Worm (Caenorhabditis elegans): ENCODE results near the gene ZK686.1.

Gene ZK686.1

DNA sequence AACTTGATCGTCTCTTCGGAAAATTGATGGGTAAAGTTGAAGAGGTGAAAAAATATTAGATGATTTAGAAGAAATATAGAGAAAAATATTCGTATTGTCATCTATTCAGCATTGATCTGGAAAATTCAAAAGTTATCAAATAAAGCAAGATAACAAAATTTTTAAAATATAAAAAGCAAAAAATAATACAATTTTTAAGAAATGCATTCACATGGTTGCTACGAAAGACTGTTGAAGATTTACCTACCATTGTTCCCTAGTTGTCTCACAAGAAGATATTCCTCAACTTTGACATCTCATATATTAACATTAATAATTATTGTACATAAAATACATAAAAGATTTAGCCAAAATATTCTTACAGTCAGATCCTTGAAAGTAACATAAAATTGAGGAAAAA lies 18.6 kb upstream of the ZK686.1 start, which contains the start of gene cdh-3:
cdh-3 (minus strand) TSS at position 101 of the 400 bp plus-strand sequence.
- TF ChIP-seq jun-1 (tag; optimal IDR thresholded peaks at IDR 0.05) = no peak
- no peak for TF ChIP-seq nhr-48 (tag; optimal IDR thresholded peaks at IDR 0.05)
- TF ChIP-seq pqm-1 (tag; optimal IDR thresholded peaks at IDR 0.05) = no peak
- TF ChIP-seq nhr-6 (tag; optimal IDR thresholded peaks at IDR 0.05) = no peak
- no peak for TF ChIP-seq spr-3 (GFP tag; optimal IDR thresholded peaks at IDR 0.05)
- no peak for TF ChIP-seq daf-19 (GFP tag; conservative IDR thresholded peaks at IDR 0.05)
- no peak for TF ChIP-seq pha-4 (GFP tag; IDR thresholded peaks at IDR 0.05)
- no peak for TF ChIP-seq pha-4 (tag; optimal IDR thresholded peaks at IDR 0.05)
- TF ChIP-seq nhr-28 (tag; optimal IDR thresholded peaks at IDR 0.05) = no peak
- TF ChIP-seq tag-97 (GFP tag; IDR thresholded peaks at IDR 0.05) = no peak
- TF ChIP-seq fos-1 (tag; optimal IDR thresholded peaks at IDR 0.05) = no peak
- no peak for TF ChIP-seq unc-39 (tag; optimal IDR thresholded peaks at IDR 0.05)

- TF ChIP-seq T20F7.1 (GFP tag; optimal IDR thresholded peaks at IDR 0.05) (peak; percentile 33), nhr-102 (tag; optimal IDR thresholded peaks at IDR 0.05) (peak; percentile 70), duxl-1 (tag; optimal IDR thresholded peaks at IDR 0.05; ENCODE audit: poor library complexity) (no peak), hlh-11 (tag; optimal IDR thresholded peaks at IDR 0.05) (peak; percentile 90), mxl-3 (GFP tag; optimal IDR thresholded peaks at IDR 0.05) (peak; percentile 26), hmg-1.1 (GFP tag; IDR thresholded peaks at IDR 0.05) (no peak), ceh-20 (GFP tag; IDR thresholded peaks at IDR 0.05) (peak; percentile 61; the same call in 1 of the 2 replicates), nhr-6 (tag; optimal IDR thresholded peaks at IDR 0.05) (peak; percentile 43), dmd-6 (GFP tag; IDR thresholded peaks at IDR 0.05) (peak; percentile 91), nhr-41 (GFP tag; IDR thresholded peaks at IDR 0.05) (0 out of 2 replicates have a peak, but pooled peaks have one; percentile 30), nhr-48 (tag; optimal IDR thresholded peaks at IDR 0.05) (peak; percentile 61), dve-1 (tag; optimal IDR thresholded peaks at IDR 0.05; ENCODE audit: insufficient read depth) (peak; percentile 93), zag-1 (tag; optimal IDR thresholded peaks at IDR 0.05) (no peak), lin-1 (GFP tag; IDR thresholded peaks at IDR 0.05) (peak; percentile 86), nhr-28 (tag; optimal IDR thresholded peaks at IDR 0.05) (peak; percentile 80), pqm-1 (tag; optimal IDR thresholded peaks at IDR 0.05) (peak; percentile 99), nhr-77 (tag; optimal IDR thresholded peaks at IDR 0.05) (peak; percentile 65), daf-8 (GFP tag; IDR thresholded peaks at IDR 0.05) (no peak), daf-16 (GFP tag; optimal IDR thresholded peaks at IDR 0.05) (peak in 1 of 2 experiments; percentile 74), daf-16 (tag; optimal IDR thresholded peaks at IDR 0.05) (peak; percentile 97), nhr-237 (tag; optimal IDR thresholded peaks at IDR 0.05) (no peak), mxl-2 (GFP tag; conservative IDR thresholded peaks at IDR 0.05) (0 out of 2 replicates have a peak, but pooled peaks have one; percentile 22), tra-1 (GFP tag; IDR thresholded peaks at IDR 0.05) (peak; percentile 85), mes-2 (tag; optimal IDR thresholded peaks at IDR 0.05; ENCODE audit: poor library complexity, severe bottlenecking) (peak; percentile 35), php-3 (GFP tag; IDR thresholded peaks at IDR 0.05) (peak; percentile 98)
Observed at ce11 chrIII:7758562-7758961, 14.4 kb upstream of the ZK686.1 start, which contains the start of gene pcp-1. TSS of gene pcp-1 (plus strand) at chrIII:7758903.

- no peak for TF ChIP-seq dmd-8 (GFP tag; IDR thresholded peaks at IDR 0.05)
- no peak for TF ChIP-seq ceh-62 (tag; optimal IDR thresholded peaks at IDR 0.05)
- TF ChIP-seq daf-16 (GFP tag; optimal IDR thresholded peaks at IDR 0.05) = no peak
- TF ChIP-seq daf-16 (tag; optimal IDR thresholded peaks at IDR 0.05) = peak; percentile 86
- peak; percentile 15 for TF ChIP-seq pqm-1 (tag; optimal IDR thresholded peaks at IDR 0.05)
- no peak for TF ChIP-seq ctbp-1 (GFP tag; IDR thresholded peaks at IDR 0.05)
- peak in 1 of 2 experiments; percentile 85 for TF ChIP-seq unc-62 (GFP tag; optimal IDR thresholded peaks at IDR 0.05 in 1 of 2)
- no peak for TF ChIP-seq unc-62 (tag; optimal IDR thresholded peaks at IDR 0.05)
- TF ChIP-seq tra-1 (GFP tag; IDR thresholded peaks at IDR 0.05) = no peak
- TF ChIP-seq D1046.2 (GFP tag; IDR thresholded peaks at IDR 0.05) = no peak
- no peak for TF ChIP-seq zfp-3 (GFP tag; conservative IDR thresholded peaks at IDR 0.05)
- peak; percentile 66 for TF ChIP-seq dve-1 (tag; optimal IDR thresholded peaks at IDR 0.05; ENCODE audit: insufficient read depth)
- TF ChIP-seq mdl-1 (tag; optimal IDR thresholded peaks at IDR 0.05) = no peak
- TF ChIP-seq hlh-11 (tag; optimal IDR thresholded peaks at IDR 0.05) = peak; percentile 46
- TF ChIP-seq nhr-41 (GFP tag; IDR thresholded peaks at IDR 0.05) = no peak
- TF ChIP-seq ceh-82 (tag; optimal IDR thresholded peaks at IDR 0.05) = no peak
- TF ChIP-seq nhr-102 (tag; optimal IDR thresholded peaks at IDR 0.05) = no peak
- peak; percentile 47 for TF ChIP-seq dmd-6 (GFP tag; IDR thresholded peaks at IDR 0.05)
Observed at ce11 chrIII:7762250-7762649, 10.7 kb upstream of the ZK686.1 start.

Measured in whole organism, L4 larva.